Fruit fly (Drosophila melanogaster) whole organism, adult: ENCODE results near the gene Top3beta.

Source experiments
- CG1620 ChIP-seq: fragments of 200-800 bp; sonication (Bioruptor generic); optimal IDR thresholded peaks from 2 replicates; lab custom pipeline; 2016; ENCODE audit warnings: missing biosample characterization, missing genetic modification characterization
- CG5204 ChIP-seq: fragments of 200-800 bp; sonication (Bioruptor generic); optimal IDR thresholded peaks from 2 replicates; lab custom pipeline; 2016; ENCODE audit warnings: missing biosample characterization, missing genetic modification characterization
- cnc ChIP-seq, 2 experiments: fragments of >200 bp; optimal IDR thresholded peaks; 2 replicates each; lab custom pipeline; 2017
- pad ChIP-seq: fragments of 200-800 bp; sonication (Bioruptor generic); optimal IDR thresholded peaks from 3 replicates; lab custom pipeline; 2017; ENCODE audit warnings: missing biosample characterization, missing genetic modification characterization, mild to moderate bottlenecking, moderate library complexity, missing genetic modification reagents

dm6 chrX:6310408-6310807 is 22.6 kb upstream of the Top3beta start:
- TF ChIP-seq pad (GFP tag; lab: Kevin White, UChicago) (no peak), CG5204 (no peak), cnc (optimal IDR thresholded peaks at IDR 0.05; lab: Kevin White, UChicago) (no peak), CG1620 (GFP tag; lab: Kevin White, UChicago) (no peak)
